Worm (Caenorhabditis elegans): ENCODE results near the gene mlc-2.

Gene mlc-2

DNA sequence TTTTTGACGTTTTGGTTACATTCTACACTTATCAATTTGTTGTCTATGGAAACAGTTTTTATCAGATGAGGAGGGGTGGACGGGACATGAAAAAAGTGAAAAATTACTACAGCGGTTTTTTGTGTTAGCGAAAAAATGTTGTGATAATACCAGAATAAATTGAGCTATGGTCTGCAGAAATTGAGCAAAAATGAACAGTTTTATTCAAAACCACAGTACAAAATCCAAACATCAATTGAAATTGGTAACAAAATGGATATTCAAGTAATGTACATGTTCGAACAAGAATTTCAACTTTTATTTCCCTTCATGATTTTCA lies 31.8 kb downstream of the mlc-2 start:
- TF ChIP-seq snpc-1.2 (GFP tag; IDR thresholded peaks at IDR 0.05) = no peak
- peak in 1 of 2 experiments; percentile 98 for TF ChIP-seq unc-62 (GFP tag; optimal IDR thresholded peaks at IDR 0.05 in 1 of 2)
- no peak for TF ChIP-seq unc-62 (tag; optimal IDR thresholded peaks at IDR 0.05)

DNA sequence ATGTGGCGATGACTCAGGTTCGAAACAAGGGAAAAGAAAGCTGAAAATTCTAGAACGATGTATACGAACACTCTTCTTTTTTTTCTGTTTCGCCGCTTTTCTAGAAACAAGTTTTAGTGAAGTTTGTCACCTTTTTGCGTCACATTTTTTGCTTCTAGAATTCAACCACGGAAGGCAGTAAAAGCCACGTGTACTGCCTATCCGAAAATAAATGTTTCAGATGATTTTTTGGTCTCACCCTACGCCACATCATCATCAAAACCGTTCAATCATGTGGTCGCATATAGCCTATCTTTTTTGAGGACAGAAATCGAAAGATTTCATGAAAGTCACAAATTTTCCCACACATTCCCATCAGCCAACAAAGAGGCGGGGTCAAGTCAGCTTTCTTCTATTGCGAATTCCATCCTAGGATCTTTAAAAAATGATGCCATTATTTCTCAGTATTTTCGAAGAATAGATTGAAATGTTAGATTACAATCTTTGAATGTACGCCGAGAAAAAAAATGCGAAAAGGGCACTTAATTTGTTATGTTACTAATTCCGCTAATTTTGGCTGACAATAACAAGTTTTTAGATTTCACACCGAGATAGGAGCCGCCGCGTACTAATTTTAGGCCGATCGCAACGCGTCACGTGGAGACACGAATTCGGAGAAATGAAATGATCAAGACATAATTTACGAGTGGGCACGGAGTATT lies 32.3 kb downstream of the mlc-2 start:
- no peak for TF ChIP-seq madf-5 (GFP tag; IDR thresholded peaks at IDR 0.05)
- TF ChIP-seq cey-2 (tag; optimal IDR thresholded peaks at IDR 0.05; ENCODE audit: borderline replicate concordance, insufficient read depth) = no peak
- TF ChIP-seq dmd-6 (GFP tag; IDR thresholded peaks at IDR 0.05) = peak; percentile 38; the same call in 1 of the 2 replicates
- peak; percentile 41 for TF ChIP-seq hlh-11 (tag; optimal IDR thresholded peaks at IDR 0.05)
- 0 out of 2 replicates have a peak, but pooled peaks have one; percentile 12 for TF ChIP-seq tra-1 (GFP tag; IDR thresholded peaks at IDR 0.05)
- TF ChIP-seq nhr-42 (GFP tag; IDR thresholded peaks at IDR 0.05) = no peak
- TF ChIP-seq attf-4 (tag; optimal IDR thresholded peaks at IDR 0.05) = no peak
- TF ChIP-seq nhr-48 (tag; optimal IDR thresholded peaks at IDR 0.05) = peak; percentile 56
- no peak for TF ChIP-seq spr-1 (tag; optimal IDR thresholded peaks at IDR 0.05)
- TF ChIP-seq ZK337.2 (GFP tag; IDR thresholded peaks at IDR 0.05) = no peak
- TF ChIP-seq lin-13 (GFP tag; optimal IDR thresholded peaks at IDR 0.05) = no peak
- no peak for TF ChIP-seq nhr-102 (tag; optimal IDR thresholded peaks at IDR 0.05)
- no peak for TF ChIP-seq skn-1 (tag; optimal IDR thresholded peaks at IDR 0.05)
- no peak for TF ChIP-seq unc-39 (tag; optimal IDR thresholded peaks at IDR 0.05)
- TF ChIP-seq ces-1 (GFP tag; optimal IDR thresholded peaks at IDR 0.05) = no peak
- no peak for TF ChIP-seq nhr-41 (GFP tag; IDR thresholded peaks at IDR 0.05)
- no peak for TF ChIP-seq daf-12 (tag; optimal IDR thresholded peaks at IDR 0.05)
- no peak for TF ChIP-seq hif-1 (tag; optimal IDR thresholded peaks at IDR 0.05)
- TF ChIP-seq gei-8 (GFP tag; optimal IDR thresholded peaks at IDR 0.05) = no peak
- TF ChIP-seq egl-27 (tag; optimal IDR thresholded peaks at IDR 0.05) = no peak
- TF ChIP-seq Y105C5A.15 (GFP tag; IDR thresholded peaks at IDR 0.05) = no peak
- no peak for TF ChIP-seq nhr-77 (tag; optimal IDR thresholded peaks at IDR 0.05)
- TF ChIP-seq mxl-3 (GFP tag; optimal IDR thresholded peaks at IDR 0.05) = peak; percentile 52
- TF ChIP-seq zip-2 (tag; optimal IDR thresholded peaks at IDR 0.05) = no peak
- no peak for TF ChIP-seq hmg-1.1 (GFP tag; IDR thresholded peaks at IDR 0.05)
- TF ChIP-seq mep-1 (tag; optimal IDR thresholded peaks at IDR 0.05) = peak; percentile 9
- TF ChIP-seq aha-1 (tag) = peak; percentile 44
- no peak for TF ChIP-seq nhr-25 (tag; optimal IDR thresholded peaks at IDR 0.05; ENCODE audit: borderline replicate concordance, insufficient read depth)
- no peak for TF ChIP-seq ZK546.5 (tag; optimal IDR thresholded peaks at IDR 0.05)
- no peak for TF ChIP-seq nhr-76 (tag; optimal IDR thresholded peaks at IDR 0.05)
- no peak for TF ChIP-seq lin-39 (tag; optimal IDR thresholded peaks at IDR 0.05)
- TF ChIP-seq ceh-44 (GFP tag; IDR thresholded peaks at IDR 0.05) = no peak
- no peak for TF ChIP-seq ceh-62 (tag; optimal IDR thresholded peaks at IDR 0.05)
- no peak for TF ChIP-seq pha-4 (GFP tag; IDR thresholded peaks at IDR 0.05)
- TF ChIP-seq pha-4 (tag; optimal IDR thresholded peaks at IDR 0.05) = no peak
- no peak for TF ChIP-seq rbr-2 (tag; optimal IDR thresholded peaks at IDR 0.05)
- peak; percentile 4 for TF ChIP-seq dve-1 (tag; optimal IDR thresholded peaks at IDR 0.05; ENCODE audit: insufficient read depth)
- TF ChIP-seq Y75B8A.6 (GFP tag; IDR thresholded peaks at IDR 0.05) = no peak
- TF ChIP-seq zip-11 (GFP tag; IDR thresholded peaks at IDR 0.05) = no peak
- TF ChIP-seq vab-7 (GFP tag; IDR thresholded peaks at IDR 0.05) = no peak
- no peak for TF ChIP-seq pqm-1 (tag; optimal IDR thresholded peaks at IDR 0.05)
- no peak for TF ChIP-seq F26F4.8 (GFP tag; conservative IDR thresholded peaks at IDR 0.05)
- no peak for TF ChIP-seq jun-1 (tag; optimal IDR thresholded peaks at IDR 0.05)
- no peak for TF ChIP-seq ztf-11 (tag; optimal IDR thresholded peaks at IDR 0.05)
- no peak for TF ChIP-seq aly-2 (tag; optimal IDR thresholded peaks at IDR 0.05)
- no peak for TF ChIP-seq fos-1 (tag; optimal IDR thresholded peaks at IDR 0.05)
- TF ChIP-seq nhr-237 (tag; optimal IDR thresholded peaks at IDR 0.05) = no peak
- no peak for TF ChIP-seq fkh-10 (GFP tag; optimal IDR thresholded peaks at IDR 0.05)
